Fruit fly (Drosophila melanogaster): ENCODE measurements around the gene CG34155.

The CG34155 gene

dm6 chr3R:30600154-30601009 is 40.4 kb upstream of the CG34155 start (continued):
- TF ChIP-seq knrl (GFP tag; IDR thresholded peaks at IDR 0.05; ENCODE audit: partially characterized antibody) (no peak), zen2 (GFP tag; IDR thresholded peaks at IDR 0.05; ENCODE audit: partially characterized antibody) (no peak), CG10462 (GFP tag; optimal IDR thresholded peaks at IDR 0.05) (peak; percentile 74), lilli (GFP tag; optimal IDR thresholded peaks at IDR 0.05) (peak; percentile 93), Sry-β (GFP tag; optimal IDR thresholded peaks at IDR 0.05) (peak; percentile 21), CG33557 (GFP tag; optimal IDR thresholded peaks at IDR 0.05) (peak; percentile 63), CG4424 (GFP tag; optimal IDR thresholded peaks at IDR 0.05) (peak; percentile 93), Hand (GFP tag; optimal IDR thresholded peaks at IDR 0.05) (peak; percentile 83), Elba2 (GFP tag; optimal IDR thresholded peaks at IDR 0.05) (no peak), luna (GFP tag; optimal IDR thresholded peaks at IDR 0.05) (peak; percentile 62), CG13296 (GFP tag; optimal IDR thresholded peaks at IDR 0.05) (peak; percentile 84), CG2202 (tag; optimal IDR thresholded peaks at IDR 0.05) (peak; percentile 74), Xrp1 (GFP tag; IDR thresholded peaks at IDR 0.05) (peak; percentile 95), CG17802 (tag; optimal IDR thresholded peaks at IDR 0.05) (peak; percentile 71), nau (GFP tag; optimal IDR thresholded peaks at IDR 0.05) (peak; percentile 87), fd3F (GFP tag; optimal IDR thresholded peaks at IDR 0.05) (peak; percentile 82), CrebB (tag; optimal IDR thresholded peaks at IDR 0.05) (peak; percentile 78), CG12391 (tag; optimal IDR thresholded peaks at IDR 0.05) (peak; percentile 92), CG15011 (GFP tag; optimal IDR thresholded peaks at IDR 0.05) (peak; percentile 85), ham (GFP tag; IDR thresholded peaks at IDR 0.05) (peak; percentile 67; the same call in 1 of the 2 replicates), rib (GFP tag; IDR thresholded peaks at IDR 0.05) (peak; percentile 90), Jarid2 (GFP tag; optimal IDR thresholded peaks at IDR 0.05) (peak; percentile 58), CG10321 (GFP tag; IDR thresholded peaks at IDR 0.05) (peak; percentile 64), row (GFP tag; IDR thresholded peaks at IDR 0.05) (peak; percentile 94), tap (tag; optimal IDR thresholded peaks at IDR 0.05) (peak; percentile 88), CG15514 (GFP tag; optimal IDR thresholded peaks at IDR 0.05) (peak; percentile 82), CG7271 (tag; optimal IDR thresholded peaks at IDR 0.05) (peak; percentile 24), CG34376 (GFP tag; optimal IDR thresholded peaks at IDR 0.05) (peak; percentile 55), CG11456 (GFP tag; IDR thresholded peaks at IDR 0.05) (peak; percentile 92), esg (GFP tag; conservative IDR thresholded peaks at IDR 0.05) (peak; percentile 88), CG12104 (GFP tag; optimal IDR thresholded peaks at IDR 0.05) (peak; percentile 92), Bteb2 (GFP tag; optimal IDR thresholded peaks at IDR 0.05) (peak; percentile 84), sd (tag; optimal IDR thresholded peaks at IDR 0.05) (peak; percentile 90), chn (GFP tag; optimal IDR thresholded peaks at IDR 0.05) (peak; percentile 82), YL-1 (GFP tag; optimal IDR thresholded peaks at IDR 0.05) (peak; percentile 20), CG11723 (GFP tag; optimal IDR thresholded peaks at IDR 0.05) (peak; percentile 77), sc (optimal IDR thresholded peaks at IDR 0.05) (no peak), sc (GFP tag; optimal IDR thresholded peaks at IDR 0.05) (peak; percentile 80), Hmx (GFP tag; optimal IDR thresholded peaks at IDR 0.05) (peak; percentile 79), Sox100B (GFP tag; optimal IDR thresholded peaks at IDR 0.05) (peak; percentile 88), fd102C (GFP tag; optimal IDR thresholded peaks at IDR 0.05) (peak; percentile 56), CG11696 (GFP tag; IDR thresholded peaks at IDR 0.05) (peak; percentile 91), CG8765 (GFP tag; IDR thresholded peaks at IDR 0.05) (peak; percentile 63), CG33213 (GFP tag; optimal IDR thresholded peaks at IDR 0.05) (peak; percentile 77), CG4707 (GFP tag; optimal IDR thresholded peaks at IDR 0.05) (peak; percentile 80), Rfx (GFP tag; IDR thresholded peaks at IDR 0.05) (peak; percentile 95), tup (GFP tag; optimal IDR thresholded peaks at IDR 0.05) (peak; percentile 71), nom (GFP tag; optimal IDR thresholded peaks at IDR 0.05) (peak; percentile 51)

All from whole organism, embryonic.